Worm (Caenorhabditis elegans): ENCODE data around the gene prdx-3.

DNA sequence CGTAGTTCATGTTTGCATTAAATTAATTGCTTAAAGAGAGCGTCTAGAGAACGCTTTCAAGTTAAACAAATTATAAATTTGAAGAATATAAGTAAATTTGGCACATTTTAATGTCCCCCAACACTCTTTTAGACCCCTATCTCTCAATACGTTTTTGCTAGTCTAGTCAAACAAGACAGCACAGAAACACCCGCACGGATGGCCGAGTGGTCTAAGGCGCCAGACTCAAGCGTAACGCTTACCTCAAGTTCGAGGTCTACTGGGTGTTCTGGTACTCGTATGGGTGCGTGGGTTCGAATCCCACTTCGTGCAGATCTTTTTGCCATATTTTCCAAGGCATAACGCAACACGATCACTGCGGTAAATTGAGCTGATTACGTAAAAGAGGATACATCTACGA lies 44.9 kb upstream of the prdx-3 start:
- TF ChIP-seq zip-8 (tag; optimal IDR thresholded peaks at IDR 0.05) (no peak), sptf-1 (tag; optimal IDR thresholded peaks at IDR 0.05) (no peak), unc-39 (tag; optimal IDR thresholded peaks at IDR 0.05) (no peak)
